Fruit fly (Drosophila melanogaster): ENCODE data around the gene Svil.

Gene Svil

dm6 chr3L:2545077-2545453 lies 167.6 kb downstream of the Svil start:
- no peak for TF ChIP-seq CG17806 (tag; optimal IDR thresholded peaks at IDR 0.05)
- no peak for TF ChIP-seq CG32121 (GFP tag; IDR thresholded peaks at IDR 0.05)
- no peak for TF ChIP-seq EcR (GFP tag; optimal IDR thresholded peaks at IDR 0.05)
- no peak for TF ChIP-seq Ets98B (GFP tag; IDR thresholded peaks at IDR 0.05)
- peak; percentile 9; the same call in 1 of the 2 replicates for TF ChIP-seq CG12605 (GFP tag; IDR thresholded peaks at IDR 0.05)
- peak; percentile 55 for TF ChIP-seq CG14655 (GFP tag; optimal IDR thresholded peaks at IDR 0.05)
- peak; percentile 5 for TF ChIP-seq CG9948 (tag; optimal IDR thresholded peaks at IDR 0.05)
- no peak for TF ChIP-seq Snoo (tag; optimal IDR thresholded peaks at IDR 0.05)
- TF ChIP-seq CG8301 (tag; optimal IDR thresholded peaks at IDR 0.05) = peak; percentile 35
- no peak for TF ChIP-seq Pif1B (GFP tag; optimal IDR thresholded peaks at IDR 0.05)
- no peak for TF ChIP-seq D1 (tag; optimal IDR thresholded peaks at IDR 0.05)
- TF ChIP-seq CG8159 (tag; optimal IDR thresholded peaks at IDR 0.05) = no peak
- no peak for TF ChIP-seq CG13204 (GFP tag; optimal IDR thresholded peaks at IDR 0.05)
- no peak for TF ChIP-seq gl (tag; optimal IDR thresholded peaks at IDR 0.05)
- peak; percentile 10 for TF ChIP-seq Pif1A (GFP tag; optimal IDR thresholded peaks at IDR 0.05)

dm6 chr3L:2545913-2546312 lies 168.5 kb downstream of the Svil start:
- TF ChIP-seq rn (GFP tag; IDR thresholded peaks at IDR 0.05) (no peak), CG10348 (GFP tag; IDR thresholded peaks at IDR 0.05) (no peak), CG32121 (GFP tag; IDR thresholded peaks at IDR 0.05) (no peak), CG8159 (tag; optimal IDR thresholded peaks at IDR 0.05) (no peak), CG4496 (GFP tag; IDR thresholded peaks at IDR 0.05) (no peak), CG15710 (tag; optimal IDR thresholded peaks at IDR 0.05) (no peak), CG14655 (GFP tag; optimal IDR thresholded peaks at IDR 0.05) (no peak), Pif1B (GFP tag; optimal IDR thresholded peaks at IDR 0.05) (no peak), Pif1A (GFP tag; optimal IDR thresholded peaks at IDR 0.05) (no peak)
